Worm (Caenorhabditis elegans) whole organism, L4 larva: Measurements from ENCODE around the gene tut-1.

ENCODE experiments used
- F26F4.8 ChIP-seq: fragments of 200-800 bp; sonication (Bioruptor generic); conservative IDR thresholded peaks from 2 replicates; pipeline ENCODE4 v1.3.6; 2022; ENCODE audit warnings: missing genetic modification characterization, missing compliant biosample characterization
- F37D6.2 ChIP-seq: sonication (generic microtip); optimal IDR thresholded peaks from 2 replicates; lab custom pipeline; 2016; ENCODE audit warnings: mild to moderate bottlenecking, missing genetic modification characterization, missing compliant biosample characterization
- F49E8.2 ChIP-seq: sonication (generic microtip); optimal IDR thresholded peaks from 2 replicates; lab custom pipeline; 2016; ENCODE audit warnings: missing compliant biosample characterization, mild to moderate bottlenecking, missing genetic modification characterization, borderline replicate concordance
- T20F7.1 ChIP-seq: fragments of 200-800 bp; sonication (Bioruptor generic); optimal IDR thresholded peaks from 2 replicates; lab custom pipeline; 2018; ENCODE audit warnings: mild to moderate bottlenecking, missing genetic modification characterization, missing compliant biosample characterization
- T26A8.4 ChIP-seq: fragments of 200-800 bp; sonication (Bioruptor generic); IDR thresholded peaks from 2 replicates; pipeline ENCODE4 v1.3.6; 2022; ENCODE audit warnings: missing genetic modification characterization, missing compliant biosample characterization
- Y75B8A.6 ChIP-seq: fragments of 200-800 bp; sonication (Bioruptor generic); IDR thresholded peaks from 2 replicates; pipeline ENCODE4 v1.3.6; 2022; ENCODE audit warnings: missing genetic modification reagents, missing genetic modification characterization, missing compliant biosample characterization
- ZK546.5 ChIP-seq, 2 experiments: sonication (generic microtip); optimal IDR thresholded peaks; 2 replicates each; lab custom pipeline; 2017; ENCODE audit warnings: missing biosample characterization in 2 of 2, missing genetic modification characterization in 2 of 2
- aha-1 ChIP-seq: fragments of 150-350 bp; peaks from one replicate; lab custom pipeline; 2014; ENCODE audit warnings: missing biosample characterization, missing genetic modification characterization
- aly-2 ChIP-seq: sonication (generic microtip); optimal IDR thresholded peaks from 2 replicates; lab custom pipeline; 2018; ENCODE audit warnings: missing biosample characterization, missing genetic modification characterization
- arid-1 ChIP-seq: fragments of 200-800 bp; sonication (Bioruptor generic); conservative IDR thresholded peaks from 2 replicates; pipeline ENCODE4 v1.3.6; 2022; ENCODE audit warnings: missing genetic modification reagents, missing genetic modification characterization, missing compliant biosample characterization
- ceh-28 ChIP-seq: fragments of 150-350 bp; optimal IDR thresholded peaks from 2 replicates; lab custom pipeline; 2014; ENCODE audit warnings: missing biosample characterization, missing genetic modification reagents, missing genetic modification characterization
- ceh-82 ChIP-seq: sonication (generic microtip); optimal IDR thresholded peaks from 2 replicates; lab custom pipeline; 2017; ENCODE audit warnings: missing biosample characterization, missing genetic modification characterization
- daf-12 ChIP-seq: fragments of 150-350 bp; optimal IDR thresholded peaks from 2 replicates; lab custom pipeline; 2014; ENCODE audit warnings: missing biosample characterization, missing genetic modification reagents, missing genetic modification characterization
- daf-19 ChIP-seq: fragments of 200-800 bp; sonication (Bioruptor generic); conservative IDR thresholded peaks from 2 replicates; pipeline ENCODE4 v1.3.6; 2022; ENCODE audit warnings: missing genetic modification characterization, missing compliant biosample characterization
- daf-8 ChIP-seq: fragments of 200-800 bp; sonication (Bioruptor generic); IDR thresholded peaks from 2 replicates; pipeline ENCODE4 v1.3.6; 2022; ENCODE audit warnings: missing genetic modification characterization, missing compliant biosample characterization
- dmd-6 ChIP-seq: fragments of 200-800 bp; sonication (Bioruptor generic); IDR thresholded peaks from 2 replicates; pipeline ENCODE4 v1.3.6; 2022; ENCODE audit warnings: missing genetic modification reagents, missing genetic modification characterization, missing compliant biosample characterization
- dpl-1 ChIP-seq: fragments of 150-350 bp; optimal IDR thresholded peaks from 2 replicates; lab custom pipeline; 2014; ENCODE audit warnings: missing biosample characterization, missing genetic modification reagents, missing genetic modification characterization
- egl-43 ChIP-seq: fragments of 200-800 bp; sonication (Bioruptor generic); IDR thresholded peaks from 2 replicates; pipeline ENCODE4 v1.3.6; 2022; ENCODE audit warnings: missing genetic modification reagents, missing genetic modification characterization, missing compliant biosample characterization
- hlh-11 ChIP-seq: fragments of 200-800 bp; sonication (Bioruptor generic); optimal IDR thresholded peaks from 2 replicates; lab custom pipeline; 2018; ENCODE audit warnings: mild to moderate bottlenecking, missing genetic modification characterization, missing compliant biosample characterization
- lin-38 ChIP-seq: fragments of 200-800 bp; sonication (Bioruptor generic); IDR thresholded peaks from 2 replicates; pipeline ENCODE4 v1.3.6; 2022; ENCODE audit warnings: missing genetic modification reagents, missing genetic modification characterization, missing compliant biosample characterization
- lir-3 ChIP-seq: sonication (generic microtip); optimal IDR thresholded peaks from 2 replicates; lab custom pipeline; 2016; ENCODE audit warnings: mild to moderate bottlenecking, missing genetic modification characterization, missing compliant biosample characterization
- mdt-29 ChIP-seq: fragments of 200-800 bp; sonication (Bioruptor generic); IDR thresholded peaks from 2 replicates; pipeline ENCODE4 v1.3.6; 2022; ENCODE audit warnings: missing genetic modification reagents, missing genetic modification characterization, missing compliant biosample characterization
- nhr-10 ChIP-seq: fragments of 150-350 bp; optimal IDR thresholded peaks from 2 replicates; lab custom pipeline; 2014; ENCODE audit warnings: missing biosample characterization, missing genetic modification characterization
- nhr-25 ChIP-seq: sonication (generic microtip); optimal IDR thresholded peaks from 2 replicates; lab custom pipeline; 2017; ENCODE audit warnings: missing genetic modification characterization, mild to moderate bottlenecking, missing compliant biosample characterization, antibody characterized with exemption, moderate library complexity, borderline replicate concordance; ENCODE audit not compliant: insufficient read depth
- nhr-28 ChIP-seq: fragments of 150-350 bp; optimal IDR thresholded peaks from 2 replicates; lab custom pipeline; 2014; ENCODE audit warnings: missing biosample characterization, missing genetic modification characterization
- php-3 ChIP-seq: fragments of 200-800 bp; sonication (Bioruptor generic); IDR thresholded peaks from 2 replicates; pipeline ENCODE4 v1.3.6; 2022; ENCODE audit warnings: missing genetic modification reagents, missing genetic modification characterization, missing compliant biosample characterization
- rbr-2 ChIP-seq: sonication (generic microtip); optimal IDR thresholded peaks from 2 replicates; lab custom pipeline; 2016; ENCODE audit warnings: missing genotype, missing genetic modification characterization, missing compliant biosample characterization
- tag-97 ChIP-seq: fragments of 200-800 bp; sonication (Bioruptor generic); IDR thresholded peaks from 2 replicates; pipeline ENCODE4 v1.3.6; 2022; ENCODE audit warnings: missing genetic modification characterization, missing compliant biosample characterization
- unc-130 ChIP-seq: sonication (generic microtip); optimal IDR thresholded peaks from 2 replicates; lab custom pipeline; 2016; ENCODE audit warnings: missing genetic modification reagents, missing genetic modification characterization, missing compliant biosample characterization
- vab-7 ChIP-seq: fragments of 200-800 bp; sonication (Bioruptor generic); IDR thresholded peaks from 2 replicates; pipeline ENCODE4 v1.3.6; 2022; ENCODE audit warnings: missing genetic modification reagents, missing genetic modification characterization, missing compliant biosample characterization
- zfp-3 ChIP-seq: fragments of 200-800 bp; sonication (Bioruptor generic); conservative IDR thresholded peaks from 2 replicates; pipeline ENCODE4 v1.3.6; 2022; ENCODE audit warnings: missing genetic modification reagents, missing genetic modification characterization, missing compliant biosample characterization
- zip-2 ChIP-seq: fragments of 150-350 bp; optimal IDR thresholded peaks from 2 replicates; lab custom pipeline; 2014; ENCODE audit warnings: missing biosample characterization, missing genetic modification characterization

tut-1 gene

DNA sequence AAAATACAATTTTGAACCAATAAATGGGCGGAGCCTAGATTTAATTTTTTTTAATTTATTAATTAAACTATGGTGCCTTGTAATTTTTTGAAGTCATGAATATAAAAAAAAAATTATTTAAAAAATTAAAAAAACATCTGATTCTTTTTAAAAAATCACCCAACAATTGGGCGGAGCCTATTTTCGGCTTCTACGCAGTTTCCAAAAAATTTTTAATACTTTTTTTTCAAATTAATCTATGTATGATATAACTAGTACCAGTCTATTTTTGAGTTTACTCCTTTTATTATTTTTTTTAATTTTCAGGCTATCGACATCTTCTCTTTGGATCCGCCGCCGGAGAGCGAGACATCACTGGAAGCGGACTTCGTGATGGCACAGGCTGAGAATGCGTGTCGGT is 29.8 kb downstream of the tut-1 start, which contains the start of gene tpa-1:
Gene tpa-1, plus strand, starts transcription at position 301 of the 400 bp plus-strand sequence.
- TF ChIP-seq F37D6.2 (tag; lab: Kevin White, UChicago) = no peak
- no peak for TF ChIP-seq mdt-29
- no peak for TF ChIP-seq php-3

DNA sequence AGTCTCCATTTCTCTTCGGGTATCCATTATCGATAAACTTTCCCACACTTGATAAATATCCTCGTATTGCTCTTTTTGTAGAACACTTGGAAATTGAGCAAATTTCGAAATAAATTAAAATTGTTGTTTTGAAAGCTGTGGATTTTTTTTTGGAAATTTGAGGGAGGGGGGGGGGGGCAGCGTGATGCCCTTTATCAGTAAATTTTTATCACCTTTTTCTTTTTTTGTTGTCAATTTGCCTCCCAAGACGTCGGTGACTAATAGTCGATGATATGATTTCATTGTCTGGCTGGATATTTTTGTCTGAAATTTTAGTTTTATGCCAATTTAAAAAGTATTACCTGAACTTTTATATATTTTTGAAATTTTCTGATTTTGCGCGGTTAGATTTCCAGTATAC is 31.5 kb downstream of the tut-1 start, which contains the start of gene scl-23:
Gene scl-23, minus strand, starts transcription at position 101 of the 400 bp plus-strand sequence.
- TF ChIP-seq dpl-1 = no peak
- TF ChIP-seq lir-3 = no peak
- no peak for TF ChIP-seq dmd-6 (GFP tag; lab: Robert Waterston, UW)
- TF ChIP-seq egl-43 = no peak
- no peak for TF ChIP-seq hlh-11 (tag; lab: Kevin White, UChicago)
- TF ChIP-seq F49E8.2 = no peak
- TF ChIP-seq ceh-28 = no peak
- no peak for TF ChIP-seq daf-8 (GFP tag; lab: Robert Waterston, UW)
- TF ChIP-seq nhr-10 (tag; lab: Kevin White, UChicago) = no peak
- no peak for TF ChIP-seq zfp-3
- no peak for TF ChIP-seq nhr-28 (tag; lab: Kevin White, UChicago)
- TF ChIP-seq daf-12 = no peak
- TF ChIP-seq rbr-2 (tag; lab: Kevin White, UChicago) = no peak

DNA sequence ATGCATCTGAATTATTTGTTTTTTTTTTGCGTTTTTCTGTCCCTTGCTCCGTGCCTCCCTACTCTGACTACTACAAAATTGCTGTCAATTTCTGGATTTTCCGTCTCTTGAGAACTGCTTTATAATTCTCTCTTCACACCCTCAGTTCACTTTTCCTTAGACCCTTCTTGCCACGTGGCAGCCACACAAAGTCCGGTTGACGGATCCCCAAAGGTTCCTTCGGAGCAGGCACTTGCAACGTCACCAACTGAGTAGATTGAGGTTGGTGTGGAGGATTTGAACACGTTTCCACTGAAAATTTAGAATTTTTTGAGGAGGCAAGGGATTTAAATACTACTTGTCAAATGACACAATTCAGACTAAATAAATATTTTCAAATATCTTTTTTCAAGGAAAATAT is 34.8 kb downstream of the tut-1 start:
- TF ChIP-seq F26F4.8 (GFP tag; lab: Robert Waterston, UW) (no peak), nhr-25 (tag; lab: Kevin White, UChicago) (no peak), daf-8 (GFP tag; lab: Robert Waterston, UW) (no peak), aly-2 (no peak), aha-1 (tag; lab: Kevin White, UChicago) (no peak)

DNA sequence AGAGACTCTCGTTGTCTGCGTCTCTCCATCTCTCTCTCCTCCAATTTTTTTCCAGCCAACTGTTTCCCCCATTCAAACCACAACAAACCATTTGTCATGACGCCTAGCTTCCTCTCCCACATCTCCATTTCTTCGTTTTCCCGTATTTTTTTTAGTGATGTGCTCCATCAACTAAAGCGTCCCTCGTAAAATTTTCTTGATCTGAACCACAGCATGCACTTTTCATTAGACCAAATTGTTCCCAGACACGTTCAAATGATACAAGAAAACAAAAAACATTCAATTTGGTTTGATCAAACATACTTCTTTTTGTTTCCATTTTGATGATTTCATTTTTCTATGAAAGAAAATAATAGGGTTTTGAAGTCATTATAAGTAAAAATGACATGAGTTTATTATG is 39.2 kb downstream of the tut-1 start:
- TF ChIP-seq ZK546.5 (tag; optimal IDR thresholded peaks at IDR 0.05; lab: Kevin White, UChicago) = no peak
- TF ChIP-seq aha-1 (tag; lab: Kevin White, UChicago) = no peak
- TF ChIP-seq daf-19 = no peak
- no peak for TF ChIP-seq lin-38 (GFP tag; lab: Robert Waterston, UW)
- TF ChIP-seq T20F7.1 (GFP tag; lab: Kevin White, UChicago) = no peak
- no peak for TF ChIP-seq arid-1 (GFP tag; lab: Robert Waterston, UW)
- no peak for TF ChIP-seq vab-7
- TF ChIP-seq ceh-82 (tag; lab: Kevin White, UChicago) = no peak

DNA sequence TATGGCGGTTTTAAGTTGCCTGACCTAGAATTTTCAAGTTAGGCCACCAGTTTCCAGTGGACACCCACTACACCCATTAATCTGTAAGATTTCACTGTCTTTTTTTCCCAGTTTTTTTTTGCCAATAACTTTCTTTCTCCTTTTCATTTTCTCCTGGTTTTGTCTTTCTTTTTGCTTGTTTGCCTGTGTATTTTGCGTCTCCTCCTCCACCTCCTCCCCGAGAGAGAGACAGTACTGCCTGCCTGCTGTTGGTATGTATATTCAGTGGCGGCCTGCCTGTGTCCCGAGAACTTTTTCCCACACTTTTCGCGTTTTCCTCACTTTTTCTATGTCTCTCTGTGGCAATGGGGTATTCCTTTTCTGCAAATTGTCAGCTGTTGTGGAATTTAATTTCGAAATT is 40.1 kb downstream of the tut-1 start:
- TF ChIP-seq T26A8.4 (GFP tag; lab: Robert Waterston, UW) = no peak
- peak; percentile 60 for TF ChIP-seq aha-1 (tag; lab: Kevin White, UChicago)
- no peak for TF ChIP-seq unc-130 (GFP tag; lab: Kevin White, UChicago)
- TF ChIP-seq zip-2 (tag; lab: Kevin White, UChicago) = no peak
- TF ChIP-seq, all 104 proteins: peak for 1

DNA sequence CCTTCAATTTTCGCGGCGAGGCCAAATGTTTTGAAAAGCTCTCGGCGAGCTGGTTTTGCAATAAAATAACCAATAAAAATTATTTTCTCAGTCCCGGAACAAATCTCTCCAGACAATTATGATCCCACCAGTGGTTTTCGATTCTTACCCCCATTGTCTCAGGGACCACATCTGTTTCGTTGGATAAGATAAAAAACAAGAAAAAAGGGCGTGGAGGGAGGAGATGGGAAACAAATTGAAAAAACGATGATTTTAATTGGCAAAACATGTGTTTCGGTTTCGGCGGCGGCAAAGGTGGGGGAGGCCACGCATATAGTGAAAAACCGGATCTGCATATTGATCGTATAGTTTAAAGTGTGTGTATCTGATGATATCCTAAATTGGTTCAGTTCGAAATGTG is 40.6 kb downstream of the tut-1 start:
- TF ChIP-seq aha-1 (tag; lab: Kevin White, UChicago) (peak; percentile 9), F37D6.2 (tag; lab: Kevin White, UChicago) (no peak), tag-97 (GFP tag; lab: Robert Waterston, UW) (no peak), Y75B8A.6 (no peak)
